In the genomic region with DNA sequence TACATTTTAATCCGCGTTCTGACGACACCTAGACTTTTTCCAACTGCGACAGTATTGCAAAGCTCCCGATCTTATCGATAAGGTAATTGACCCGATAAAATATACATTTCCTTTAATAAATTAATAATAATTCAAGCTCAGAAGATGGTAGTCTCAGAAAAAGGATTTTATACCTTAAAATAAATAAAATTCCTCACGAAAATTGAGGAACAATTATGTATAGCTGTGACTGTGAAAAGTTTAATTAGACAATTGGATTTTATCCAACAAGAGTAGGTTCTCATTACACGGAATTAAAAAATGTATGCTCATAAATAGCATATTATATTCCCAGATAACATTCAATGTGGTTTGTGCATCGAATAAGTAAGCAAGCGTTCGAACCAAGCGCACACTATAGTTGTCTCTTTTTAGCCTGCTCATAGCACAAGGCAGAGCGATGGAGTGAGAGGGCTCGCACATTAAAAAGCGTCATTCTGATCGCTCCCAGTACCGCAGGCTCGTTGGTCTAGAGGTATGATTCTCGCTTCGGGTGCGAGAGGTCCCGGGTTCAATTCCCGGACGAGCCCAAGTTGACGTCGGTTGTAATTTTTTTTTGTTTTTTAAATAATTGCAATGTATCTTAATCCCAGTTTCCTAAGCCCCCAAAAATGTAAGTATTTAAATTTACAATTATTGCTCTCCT, we compare ENCODE assay signal across 1 fruit fly cellular context.
TF ChIP-seq lines count a peak whose summit lies in the region.

A gene (minus strand): TSS at position 51 of the 685 bp plus-strand sequence.
A gene (minus strand): TSS at position 51 of the 685 bp plus-strand sequence.

TF ChIP-seq in whole organism, embryonic, 481 proteins besides CTCF, POLR2A, EP300 and RAD21 (continued from another document and continues in another):
- TF ChIP-seq hb (GFP tag; IDR thresholded peaks at IDR 0.05; lab: Robert Waterston, UW; ENCODE audit: partially characterized antibody) (peak; percentile 70), CG3065 (GFP tag; optimal IDR thresholded peaks at IDR 0.05; lab: Kevin White, UChicago) (no peak), schlank (tag; optimal IDR thresholded peaks at IDR 0.05; lab: Kevin White, UChicago) (no peak), kni (GFP tag; optimal IDR thresholded peaks at IDR 0.05; lab: Kevin White, UChicago) (no peak), bcd (GFP tag; optimal IDR thresholded peaks at IDR 0.05; lab: Kevin White, UChicago) (no peak), cas (GFP tag; IDR thresholded peaks at IDR 0.05; lab: Robert Waterston, UW) (no peak), PHDP (tag; optimal IDR thresholded peaks at IDR 0.05; lab: Kevin White, UChicago) (no peak), CG43689 (GFP tag; IDR thresholded peaks at IDR 0.05; lab: Robert Waterston, UW) (no peak), ham (GFP tag; IDR thresholded peaks at IDR 0.05; lab: Robert Waterston, UW) (no peak), Hmx (GFP tag; optimal IDR thresholded peaks at IDR 0.05; lab: Kevin White, UChicago) (no peak), stwl (tag; optimal IDR thresholded peaks at IDR 0.05; lab: Kevin White, UChicago) (peak; percentile 93), lab (GFP tag; optimal IDR thresholded peaks at IDR 0.05; lab: Kevin White, UChicago) (no peak), CG6654 (GFP tag; optimal IDR thresholded peaks at IDR 0.05; lab: Kevin White, UChicago) (no peak), pho (GFP tag; optimal IDR thresholded peaks at IDR 0.05; lab: Kevin White, UChicago) (no peak), CG17359 (tag; optimal IDR thresholded peaks at IDR 0.05; lab: Kevin White, UChicago) (no peak), ci (GFP tag; IDR thresholded peaks at IDR 0.05; lab: Robert Waterston, UW) (no peak), CG2202 (tag; optimal IDR thresholded peaks at IDR 0.05; lab: Kevin White, UChicago) (no peak), CG16815 (GFP tag; optimal IDR thresholded peaks at IDR 0.05; lab: Kevin White, UChicago) (no peak), CG30020 (tag; optimal IDR thresholded peaks at IDR 0.05; lab: Kevin White, UChicago) (no peak), Hr3 (GFP tag; optimal IDR thresholded peaks at IDR 0.05; lab: Kevin White, UChicago) (no peak), CG11560 (tag; IDR thresholded peaks at IDR 0.05; lab: Robert Waterston, UW) (no peak), pum (GFP tag; optimal IDR thresholded peaks at IDR 0.05; lab: Kevin White, UChicago) (no peak), nmo (GFP tag; optimal IDR thresholded peaks at IDR 0.05; lab: Kevin White, UChicago) (peak; percentile 21), CG6791 (GFP tag; IDR thresholded peaks at IDR 0.05; lab: Robert Waterston, UW; ENCODE audit: partially characterized antibody) (peak; percentile 97), dmrt11E (tag; optimal IDR thresholded peaks at IDR 0.05; lab: Kevin White, UChicago) (no peak), BtbVII (GFP tag; optimal IDR thresholded peaks at IDR 0.05; lab: Kevin White, UChicago) (no peak), fru (optimal IDR thresholded peaks at IDR 0.05; lab: Kevin White, UChicago) (no peak), CG9215 (GFP tag; IDR thresholded peaks at IDR 0.05; lab: Robert Waterston, UW) (no peak), Ets65A (GFP tag; lab: Kevin White, UChicago) (no peak), insv (GFP tag; optimal IDR thresholded peaks at IDR 0.05; lab: Kevin White, UChicago) (peak in 1 of 2 experiments; percentile 96), nerfin-1 (tag; optimal IDR thresholded peaks at IDR 0.05; lab: Kevin White, UChicago) (no peak), zf30C (GFP tag; optimal IDR thresholded peaks at IDR 0.05; lab: Kevin White, UChicago) (no peak), Doc3 (GFP tag; IDR thresholded peaks at IDR 0.05; lab: Robert Waterston, UW; ENCODE audit: partially characterized antibody) (peak; percentile 31; the same call in 1 of the 3 replicates), CG12104 (GFP tag; optimal IDR thresholded peaks at IDR 0.05; lab: Kevin White, UChicago) (no peak), CG4854 (GFP tag; optimal IDR thresholded peaks at IDR 0.05; lab: Kevin White, UChicago) (no peak), CG13624 (GFP tag; optimal IDR thresholded peaks at IDR 0.05; lab: Kevin White, UChicago) (no peak), CG10543 (GFP tag; optimal IDR thresholded peaks at IDR 0.05; lab: Kevin White, UChicago) (no peak), CG5245 (GFP tag; optimal IDR thresholded peaks at IDR 0.05; lab: Kevin White, UChicago) (no peak), lola (GFP tag; optimal IDR thresholded peaks at IDR 0.05; lab: Kevin White, UChicago) (no peak), CG8290 (GFP tag; optimal IDR thresholded peaks at IDR 0.05; lab: Kevin White, UChicago) (peak; percentile 58), CG8290 (tag; optimal IDR thresholded peaks at IDR 0.05; lab: Kevin White, UChicago) (no peak), Doc2 (GFP tag; IDR thresholded peaks at IDR 0.05; lab: Robert Waterston, UW) (no peak), chm (GFP tag; IDR thresholded peaks at IDR 0.05; lab: Robert Waterston, UW) (peak; percentile 73), Pdp1 (GFP tag; optimal IDR thresholded peaks at IDR 0.05; lab: Kevin White, UChicago) (no peak), luna (GFP tag; optimal IDR thresholded peaks at IDR 0.05; lab: Kevin White, UChicago) (no peak), CG6854 (GFP tag; optimal IDR thresholded peaks at IDR 0.05; lab: Kevin White, UChicago) (no peak), lbe (GFP tag; optimal IDR thresholded peaks at IDR 0.05; lab: Kevin White, UChicago) (no peak), Elba2 (GFP tag; optimal IDR thresholded peaks at IDR 0.05; lab: Kevin White, UChicago) (peak; percentile 96), CG17568 (GFP tag; optimal IDR thresholded peaks at IDR 0.05; lab: Kevin White, UChicago) (no peak), dmrt99B (tag; optimal IDR thresholded peaks at IDR 0.05; lab: Kevin White, UChicago) (no peak), CG9437 (GFP tag; optimal IDR thresholded peaks at IDR 0.05; lab: Kevin White, UChicago) (no peak), CG11085 (GFP tag; IDR thresholded peaks at IDR 0.05; lab: Robert Waterston, UW) (no peak), E2f1 (GFP tag; IDR thresholded peaks at IDR 0.05; lab: Robert Waterston, UW) (no peak), corto (GFP tag; optimal IDR thresholded peaks at IDR 0.05; lab: Kevin White, UChicago) (no peak), bowl (GFP tag; IDR thresholded peaks at IDR 0.05; lab: Robert Waterston, UW) (no peak), fd96Cb (tag; optimal IDR thresholded peaks at IDR 0.05; lab: Kevin White, UChicago) (no peak), trh (GFP tag; optimal IDR thresholded peaks at IDR 0.05; lab: Kevin White, UChicago) (no peak), CG2120 (GFP tag; optimal IDR thresholded peaks at IDR 0.05; lab: Kevin White, UChicago) (no peak), Gsc (GFP tag; IDR thresholded peaks at IDR 0.05; lab: Robert Waterston, UW) (no peak), CG12299 (tag; optimal IDR thresholded peaks at IDR 0.05; lab: Kevin White, UChicago) (no peak), chif (GFP tag; optimal IDR thresholded peaks at IDR 0.05; lab: Kevin White, UChicago) (peak in 1 of 2 experiments; percentile 20), CG3838 (GFP tag; optimal IDR thresholded peaks at IDR 0.05; lab: Kevin White, UChicago) (no peak), tll (GFP tag; optimal IDR thresholded peaks at IDR 0.05; lab: Kevin White, UChicago) (peak in 1 of 2 experiments; percentile 35), psq (GFP tag; optimal IDR thresholded peaks at IDR 0.05; lab: Kevin White, UChicago) (no peak), zen (tag; optimal IDR thresholded peaks at IDR 0.05; lab: Kevin White, UChicago) (peak; percentile 90), CG7987 (GFP tag; optimal IDR thresholded peaks at IDR 0.05; lab: Kevin White, UChicago) (no peak), Bteb2 (GFP tag; optimal IDR thresholded peaks at IDR 0.05; lab: Kevin White, UChicago) (no peak), lilli (GFP tag; optimal IDR thresholded peaks at IDR 0.05; lab: Kevin White, UChicago) (no peak), CG5180 (GFP tag; optimal IDR thresholded peaks at IDR 0.05; lab: Kevin White, UChicago) (no peak), CG30431 (GFP tag; optimal IDR thresholded peaks at IDR 0.05; lab: Kevin White, UChicago) (no peak), Ptx1 (GFP tag; IDR thresholded peaks at IDR 0.05; lab: Robert Waterston, UW) (no peak), CG8765 (GFP tag; IDR thresholded peaks at IDR 0.05; lab: Robert Waterston, UW) (no peak; the same call in 1 of the 2 replicates), CG8089 (GFP tag; optimal IDR thresholded peaks at IDR 0.05; lab: Kevin White, UChicago) (no peak), Hsf (GFP tag; optimal IDR thresholded peaks at IDR 0.05; lab: Kevin White, UChicago) (no peak), CG4282 (GFP tag; optimal IDR thresholded peaks at IDR 0.05; lab: Kevin White, UChicago) (no peak), CG4328 (GFP tag; optimal IDR thresholded peaks at IDR 0.05; lab: Kevin White, UChicago) (no peak), dm (GFP tag; optimal IDR thresholded peaks at IDR 0.05; lab: Kevin White, UChicago) (no peak), Abd-B (GFP tag; optimal IDR thresholded peaks at IDR 0.05; lab: Kevin White, UChicago) (peak; percentile 10), Sry-δ (GFP tag; optimal IDR thresholded peaks at IDR 0.05; lab: Kevin White, UChicago) (peak; percentile 13), nerfin-2 (GFP tag; IDR thresholded peaks at IDR 0.05; lab: Robert Waterston, UW; ENCODE audit: partially characterized antibody) (peak; percentile 95), crol (GFP tag; IDR thresholded peaks at IDR 0.05; lab: Robert Waterston, UW) (no peak), CG10959 (GFP tag; IDR thresholded peaks at IDR 0.05; lab: Robert Waterston, UW) (no peak), Mrtf (GFP tag; IDR thresholded peaks at IDR 0.05; lab: Robert Waterston, UW) (no peak), CG7786 (GFP tag; optimal IDR thresholded peaks at IDR 0.05; lab: Kevin White, UChicago) (no peak), wek (GFP tag; optimal IDR thresholded peaks at IDR 0.05; lab: Kevin White, UChicago) (no peak), Max (GFP tag; optimal IDR thresholded peaks at IDR 0.05; lab: Kevin White, UChicago) (no peak), CG12219 (GFP tag; optimal IDR thresholded peaks at IDR 0.05; lab: Kevin White, UChicago) (no peak), CG12155 (GFP tag; optimal IDR thresholded peaks at IDR 0.05; lab: Kevin White, UChicago) (no peak), sd (tag; optimal IDR thresholded peaks at IDR 0.05; lab: Kevin White, UChicago) (no peak), Rfx (GFP tag; IDR thresholded peaks at IDR 0.05; lab: Robert Waterston, UW) (peak; percentile 60; the same call in 1 of the 2 replicates), CG14050 (GFP tag; IDR thresholded peaks at IDR 0.05; lab: Robert Waterston, UW) (no peak), Taf1 (GFP tag; IDR thresholded peaks at IDR 0.05; lab: Robert Waterston, UW) (no peak), CG13894 (tag; optimal IDR thresholded peaks at IDR 0.05; lab: Kevin White, UChicago) (no peak), CG4730 (GFP tag; IDR thresholded peaks at IDR 0.05; lab: Robert Waterston, UW) (no peak), CG34224 (GFP tag; IDR thresholded peaks at IDR 0.05; lab: Robert Waterston, UW; ENCODE audit: partially characterized antibody) (peak; percentile 78), fd102C (GFP tag; optimal IDR thresholded peaks at IDR 0.05; lab: Kevin White, UChicago) (no peak), Hand (GFP tag; optimal IDR thresholded peaks at IDR 0.05; lab: Kevin White, UChicago) (no peak), Awh (GFP tag; IDR thresholded peaks at IDR 0.05; lab: Robert Waterston, UW) (0 out of 2 replicates have a peak, but pooled peaks have one; percentile 15), hkb (optimal IDR thresholded peaks at IDR 0.05; lab: Kevin White, UChicago) (no peak), hkb (GFP tag; IDR thresholded peaks at IDR 0.05; lab: Robert Waterston, UW) (no peak), Kr (GFP tag; optimal IDR thresholded peaks at IDR 0.05; lab: Kevin White, UChicago) (no peak), CG42726 (GFP tag; IDR thresholded peaks at IDR 0.05; lab: Robert Waterston, UW; ENCODE audit: partially characterized antibody) (peak; percentile 92), gfzf (GFP tag; optimal IDR thresholded peaks at IDR 0.05; lab: Kevin White, UChicago) (peak; percentile 42), prd (optimal IDR thresholded peaks at IDR 0.05; lab: Kevin White, UChicago) (no peak), prd (GFP tag; IDR thresholded peaks at IDR 0.05; lab: Robert Waterston, UW) (no peak), CG13424 (tag; optimal IDR thresholded peaks at IDR 0.05; lab: Kevin White, UChicago) (no peak), Fer2 (tag; optimal IDR thresholded peaks at IDR 0.05; lab: Kevin White, UChicago) (no peak), CG14965 (GFP tag; optimal IDR thresholded peaks at IDR 0.05; lab: Kevin White, UChicago; ENCODE audit: borderline replicate concordance) (no peak), CG9876 (GFP tag; optimal IDR thresholded peaks at IDR 0.05; lab: Kevin White, UChicago) (no peak), usp (GFP tag; optimal IDR thresholded peaks at IDR 0.05; lab: Kevin White, UChicago) (no peak), CG3281 (GFP tag; optimal IDR thresholded peaks at IDR 0.05; lab: Kevin White, UChicago) (no peak), CG4360 (GFP tag; IDR thresholded peaks at IDR 0.05; lab: Robert Waterston, UW) (peak; percentile 27; the same call in 1 of the 2 replicates), CG10366 (GFP tag; IDR thresholded peaks at IDR 0.05; lab: Robert Waterston, UW) (0 out of 2 replicates have a peak, but pooled peaks have one; percentile 7), CG33557 (GFP tag; optimal IDR thresholded peaks at IDR 0.05; lab: Kevin White, UChicago) (no peak), Blimp-1 (GFP tag; optimal IDR thresholded peaks at IDR 0.05; lab: Kevin White, UChicago) (no peak), CG10654 (GFP tag; optimal IDR thresholded peaks at IDR 0.05; lab: Kevin White, UChicago) (no peak), sob (GFP tag; IDR thresholded peaks at IDR 0.05; lab: Robert Waterston, UW) (0 out of 2 replicates have a peak, but pooled peaks have one; percentile 30), Fer3 (tag; optimal IDR thresholded peaks at IDR 0.05; lab: Kevin White, UChicago) (no peak), ap (GFP tag; IDR thresholded peaks at IDR 0.05; lab: Robert Waterston, UW) (no peak), Stat92E (GFP tag; optimal IDR thresholded peaks at IDR 0.05; lab: Kevin White, UChicago) (no peak), CG11723 (GFP tag; optimal IDR thresholded peaks at IDR 0.05; lab: Kevin White, UChicago) (no peak), cwo (GFP tag; optimal IDR thresholded peaks at IDR 0.05; lab: Kevin White, UChicago) (no peak), tio (GFP tag; optimal IDR thresholded peaks at IDR 0.05; lab: Kevin White, UChicago) (no peak), gsb-n (tag; optimal IDR thresholded peaks at IDR 0.05; lab: Kevin White, UChicago) (peak; percentile 11), NK7.1 (GFP tag; optimal IDR thresholded peaks at IDR 0.05; lab: Kevin White, UChicago) (no peak), wor (GFP tag; IDR thresholded peaks at IDR 0.05; lab: Robert Waterston, UW) (no peak), CG12236 (GFP tag; optimal IDR thresholded peaks at IDR 0.05; lab: Kevin White, UChicago) (no peak), Opbp (GFP tag; IDR thresholded peaks at IDR 0.05; lab: Robert Waterston, UW; ENCODE audit: partially characterized antibody) (peak; percentile 93)
